Worm (Caenorhabditis elegans) whole organism, L1 larva: Measurements from ENCODE around the gene F20C5.7.

Source experiments
- C04F5.9 ChIP-seq: sonication (generic microtip); optimal IDR thresholded peaks from 2 replicates; lab custom pipeline; 2016; ENCODE audit warnings: missing genetic modification characterization, missing compliant biosample characterization
- C16A3.4 ChIP-seq: fragments of 150-350 bp; optimal IDR thresholded peaks from 2 replicates; lab custom pipeline; 2014; ENCODE audit warnings: missing biosample characterization, missing genetic modification characterization
- aha-1 ChIP-seq: fragments of 150-350 bp; optimal IDR thresholded peaks from 2 replicates; lab custom pipeline; 2014; ENCODE audit warnings: missing biosample characterization, missing genetic modification characterization
- aly-2 ChIP-seq: fragments of 150-350 bp; optimal IDR thresholded peaks from 2 replicates; lab custom pipeline; 2014; ENCODE audit warnings: missing biosample characterization, missing genetic modification characterization
- blmp-1 ChIP-seq: fragments of 150-350 bp; optimal IDR thresholded peaks from 2 replicates; lab custom pipeline; 2014; ENCODE audit warnings: missing biosample characterization, missing genetic modification characterization
- ceh-63 ChIP-seq: fragments of 200-800 bp; sonication (Bioruptor generic); optimal IDR thresholded peaks from 2 replicates; lab custom pipeline; 2018; ENCODE audit warnings: mild to moderate bottlenecking, missing genetic modification characterization, missing compliant biosample characterization
- ceh-8 ChIP-seq: fragments of 200-800 bp; sonication (Bioruptor generic); optimal IDR thresholded peaks from 2 replicates; lab custom pipeline; 2018; ENCODE audit warnings: mild to moderate bottlenecking, missing genetic modification characterization, moderate library complexity, missing compliant biosample characterization
- ceh-82 ChIP-seq, 3 experiments: fragments of 150-350 bp in 1 of 3; sonication (generic microtip) in 2 of 3; optimal IDR thresholded peaks; 2 replicates each; lab custom pipeline; 2014 to 2017; ENCODE audit warnings: missing biosample characterization in 3 of 3, missing genetic modification characterization in 3 of 3
- ces-1 ChIP-seq: fragments of 150-350 bp; optimal IDR thresholded peaks from 2 replicates; lab custom pipeline; 2014; ENCODE audit warnings: missing biosample characterization, missing genetic modification reagents, missing genetic modification characterization
- dpl-1 ChIP-seq, 3 experiments: fragments of 150-350 bp in 2 of 3; sonication (generic microtip) in 1 of 3; optimal IDR thresholded peaks; 2 replicates each; lab custom pipeline; 2014 to 2017; ENCODE audit warnings: missing biosample characterization in 3 of 3, missing genetic modification characterization in 3 of 3, missing genetic modification reagents in 3 of 3
- dsc-1 ChIP-seq: sonication (generic microtip); optimal IDR thresholded peaks from 2 replicates; lab custom pipeline; 2016; ENCODE audit warnings: mild to moderate bottlenecking, missing genetic modification characterization, missing compliant biosample characterization
- efl-1 ChIP-seq, 4 experiments: fragments of 150-350 bp; optimal IDR thresholded peaks in 3 of 4; peaks in 1 of 4; 1 replicate in 1 of 4; 2 replicates in 3 of 4; lab custom pipeline; 2014; ENCODE audit warnings: missing biosample characterization in 2 of 4, missing genetic modification characterization in 2 of 4, missing genetic modification reagents in 2 of 4
- egl-13 ChIP-seq: sonication (generic microtip); optimal IDR thresholded peaks from 2 replicates; lab custom pipeline; 2016; ENCODE audit warnings: missing genotype, missing genetic modification reagents, missing genetic modification characterization, missing compliant biosample characterization
- fkh-10 ChIP-seq: sonication (generic microtip); optimal IDR thresholded peaks from 2 replicates; lab custom pipeline; 2017; ENCODE audit warnings: missing biosample characterization, missing genetic modification reagents, missing genetic modification characterization
- fkh-4 ChIP-seq: sonication (generic microtip); optimal IDR thresholded peaks from 2 replicates; lab custom pipeline; 2016; ENCODE audit warnings: missing compliant biosample characterization, missing genetic modification characterization, borderline replicate concordance
- fkh-8 ChIP-seq: sonication (generic microtip); optimal IDR thresholded peaks from 2 replicates; lab custom pipeline; 2016; ENCODE audit warnings: mild to moderate bottlenecking, missing genetic modification characterization, missing compliant biosample characterization
- fos-1 ChIP-seq: fragments of 150-350 bp; optimal IDR thresholded peaks from 2 replicates; lab custom pipeline; 2014; ENCODE audit warnings: missing biosample characterization, missing genetic modification characterization
- hlh-4 ChIP-seq: sonication (generic microtip); optimal IDR thresholded peaks from 2 replicates; lab custom pipeline; 2016; ENCODE audit warnings: mild to moderate bottlenecking, missing genetic modification characterization, missing compliant biosample characterization
- irx-1 ChIP-seq: sonication (generic microtip); optimal IDR thresholded peaks from 2 replicates; lab custom pipeline; 2016; ENCODE audit warnings: missing genetic modification characterization, missing compliant biosample characterization
- isw-1 ChIP-seq: fragments of 200-800 bp; sonication (Bioruptor generic); IDR thresholded peaks from 2 replicates; pipeline ENCODE4 v1.3.6; 2022; ENCODE audit warnings: missing genetic modification characterization, missing compliant biosample characterization
- lin-14 ChIP-seq: fragments of 200-800 bp; sonication (Bioruptor generic); optimal IDR thresholded peaks from 2 replicates; lab custom pipeline; 2018; ENCODE audit warnings: mild to moderate bottlenecking, missing genetic modification characterization, moderate library complexity, missing compliant biosample characterization
- lin-35 ChIP-seq, 2 experiments: fragments of 150-350 bp; optimal IDR thresholded peaks; 2 replicates each; lab custom pipeline; 2014; ENCODE audit warnings: missing biosample characterization in 2 of 2, missing genetic modification characterization in 2 of 2, missing genetic modification reagents in 2 of 2
- lsy-2 ChIP-seq, 2 experiments: fragments of 150-350 bp; optimal IDR thresholded peaks; 2 replicates each; lab custom pipeline; 2014; ENCODE audit warnings: missing biosample characterization in 2 of 2, missing genetic modification characterization in 2 of 2
- mab-9 ChIP-seq: fragments of 200-800 bp; sonication (Bioruptor generic); IDR thresholded peaks from 2 replicates; pipeline ENCODE4 v1.3.6; 2022; ENCODE audit warnings: missing genetic modification reagents, missing genetic modification characterization, missing compliant biosample characterization
- nhr-28 ChIP-seq: fragments of 150-350 bp; optimal IDR thresholded peaks from 2 replicates; lab custom pipeline; 2014; ENCODE audit warnings: missing biosample characterization, missing genetic modification characterization
- nhr-47 ChIP-seq: sonication (generic microtip); optimal IDR thresholded peaks from 2 replicates; lab custom pipeline; 2016; ENCODE audit warnings: mild to moderate bottlenecking, missing genetic modification characterization, moderate library complexity, missing compliant biosample characterization
- nhr-71 ChIP-seq: sonication (generic microtip); optimal IDR thresholded peaks from 2 replicates; lab custom pipeline; 2016; ENCODE audit warnings: mild to moderate bottlenecking, missing genetic modification characterization, moderate library complexity, missing compliant biosample characterization
- nhr-77 ChIP-seq: fragments of 150-350 bp; optimal IDR thresholded peaks from 2 replicates; lab custom pipeline; 2014; ENCODE audit warnings: missing biosample characterization, missing genetic modification characterization
- nhr-84 ChIP-seq: sonication (generic microtip); optimal IDR thresholded peaks from 2 replicates; lab custom pipeline; 2017; ENCODE audit warnings: missing biosample characterization, missing genetic modification characterization
- pag-3 ChIP-seq: sonication (generic microtip); optimal IDR thresholded peaks from 2 replicates; lab custom pipeline; 2017; ENCODE audit warnings: missing genetic modification characterization, mild to moderate bottlenecking, missing compliant biosample characterization, antibody characterized with exemption, borderline replicate concordance; ENCODE audit not compliant: insufficient read depth
- rnt-1 ChIP-seq: sonication (generic microtip); optimal IDR thresholded peaks from 2 replicates; lab custom pipeline; 2016; ENCODE audit warnings: mild to moderate bottlenecking, missing genetic modification characterization, moderate library complexity, missing compliant biosample characterization
- skn-1 ChIP-seq: fragments of 150-350 bp; optimal IDR thresholded peaks from 2 replicates; lab custom pipeline; 2014; ENCODE audit warnings: missing biosample characterization, missing genetic modification characterization
- sptf-1 ChIP-seq: fragments of 150-350 bp; optimal IDR thresholded peaks from 2 replicates; lab custom pipeline; 2014; ENCODE audit warnings: missing biosample characterization, missing genetic modification characterization
- sup-37 ChIP-seq: fragments of 200-800 bp; sonication (Bioruptor generic); optimal IDR thresholded peaks from 2 replicates; lab custom pipeline; 2018; ENCODE audit warnings: mild to moderate bottlenecking, missing genetic modification characterization, missing compliant biosample characterization
- swsn-7 ChIP-seq: sonication (generic microtip); optimal IDR thresholded peaks from 2 replicates; lab custom pipeline; 2016; ENCODE audit warnings: missing genetic modification characterization, missing compliant biosample characterization
- tbx-2 ChIP-seq: sonication (generic microtip); optimal IDR thresholded peaks from 2 replicates; lab custom pipeline; 2016; ENCODE audit warnings: missing genetic modification characterization, missing compliant biosample characterization
- unc-30 ChIP-seq: sonication (generic microtip); optimal IDR thresholded peaks from 2 replicates; lab custom pipeline; 2017; ENCODE audit warnings: missing biosample characterization, missing genetic modification characterization
- unc-62 ChIP-seq: fragments of 150-350 bp; optimal IDR thresholded peaks from 2 replicates; lab custom pipeline; 2014; ENCODE audit warnings: missing biosample characterization, missing genetic modification reagents, missing genetic modification characterization
- unc-86 ChIP-seq: sonication (generic microtip); optimal IDR thresholded peaks from 2 replicates; lab custom pipeline; 2016; ENCODE audit warnings: missing genetic modification characterization, missing compliant biosample characterization
- unc-98 ChIP-seq: fragments of 200-800 bp; sonication (Bioruptor generic); IDR thresholded peaks from 2 replicates; pipeline ENCODE4 v1.3.6; 2022; ENCODE audit warnings: missing genetic modification characterization, missing compliant biosample characterization
- xbp-1 ChIP-seq: sonication (generic microtip); optimal IDR thresholded peaks from 2 replicates; lab custom pipeline; 2016; ENCODE audit warnings: missing genetic modification characterization, missing compliant biosample characterization
- zag-1 ChIP-seq: fragments of 150-350 bp; optimal IDR thresholded peaks from 2 replicates; lab custom pipeline; 2014; ENCODE audit warnings: missing biosample characterization, missing genetic modification characterization
- zip-4 ChIP-seq: fragments of 200-800 bp; sonication (Bioruptor generic); optimal IDR thresholded peaks from 2 replicates; lab custom pipeline; 2018; ENCODE audit warnings: mild to moderate bottlenecking, missing genetic modification characterization, moderate library complexity, missing compliant biosample characterization

F20C5.7 gene

ce11 chrIV:8778045-8778444 lies 32.6 kb upstream of the F20C5.7 start, which contains the start of gene C33D9.6:
Gene C33D9.6, minus strand, starts transcription at chrIV:8778145.
- TF ChIP-seq unc-98 (no peak), sptf-1 (no peak), nhr-77 (no peak)

- TF ChIP-seq efl-1 (optimal IDR thresholded peaks at IDR 0.05; lab: Kevin White, UChicago) (no peak), efl-1 (GFP tag; optimal IDR thresholded peaks at IDR 0.05 in 1 of 2; lab: Kevin White, UChicago) (peak in 1 of 2 experiments; percentile 26), unc-30 (tag; lab: Kevin White, UChicago) (no peak)
Measured at ce11 chrIV:8772800-8773256, 27.3 kb upstream of the F20C5.7 start, which contains the start of gene F20C5.6. Gene F20C5.6, minus strand, starts transcription at chrIV:8773206.

ce11 chrIV:8769539-8769938 lies 24.0 kb upstream of the F20C5.7 start, which contains the start of gene F20C5.5:
Gene F20C5.5, minus strand, starts transcription at chrIV:8769639.
- TF ChIP-seq irx-1 (tag; lab: Kevin White, UChicago) = no peak
- no peak for TF ChIP-seq C04F5.9 (tag; lab: Kevin White, UChicago)
- TF ChIP-seq ces-1 = no peak
- no peak for TF ChIP-seq nhr-28 (tag; lab: Kevin White, UChicago)
- TF ChIP-seq aha-1 = no peak
- no peak for TF ChIP-seq nhr-84 (tag; lab: Kevin White, UChicago)
- no peak for TF ChIP-seq aly-2
- no peak for TF ChIP-seq ceh-8 (GFP tag; lab: Kevin White, UChicago)

ce11 chrIV:8764567-8764966 lies 19.1 kb upstream of the F20C5.7 start, which contains the start of gene cdc-50.B:
Gene cdc-50.B, plus strand, starts transcription at chrIV:8764867.
- TF ChIP-seq unc-86 (tag; lab: Kevin White, UChicago) (no peak), rnt-1 (tag; lab: Kevin White, UChicago) (no peak), unc-62 (GFP tag; lab: Kevin White, UChicago) (no peak), irx-1 (tag; lab: Kevin White, UChicago) (no peak), blmp-1 (tag; lab: Kevin White, UChicago) (peak; percentile 18)

ce11 chrIV:8762471-8762870 lies 17.0 kb upstream of the F20C5.7 start:
- TF ChIP-seq fkh-4 = peak; percentile 65
- TF ChIP-seq hlh-4 (tag; lab: Kevin White, UChicago) = no peak
- TF ChIP-seq ceh-63 = no peak
- peak; percentile 46 for TF ChIP-seq egl-13 (tag; lab: Kevin White, UChicago)
- TF ChIP-seq fos-1 (tag; lab: Kevin White, UChicago) = peak; percentile 5
- TF ChIP-seq fkh-8 (tag; lab: Kevin White, UChicago) = peak; percentile 47
- TF ChIP-seq fkh-10 (GFP tag; lab: Kevin White, UChicago) = peak; percentile 84
- TF ChIP-seq unc-86 (tag; lab: Kevin White, UChicago) = peak; percentile 49
- peak; percentile 43 to 56 for TF ChIP-seq efl-1 (optimal IDR thresholded peaks at IDR 0.05; lab: Kevin White, UChicago)
- TF ChIP-seq efl-1 (GFP tag; optimal IDR thresholded peaks at IDR 0.05 in 1 of 2; lab: Kevin White, UChicago) = peak in 1 of 2 experiments; percentile 9
- peak; percentile 14 for TF ChIP-seq xbp-1 (tag; lab: Kevin White, UChicago)
- no peak for TF ChIP-seq pag-3 (tag; lab: Kevin White, UChicago)
- peak; percentile 53 for TF ChIP-seq nhr-71 (tag; lab: Kevin White, UChicago)
- peak; percentile 24 for TF ChIP-seq irx-1 (tag; lab: Kevin White, UChicago)
- TF ChIP-seq ceh-82 (tag; optimal IDR thresholded peaks at IDR 0.05; lab: Kevin White, UChicago) = peak; percentile 15 to 66 (median 34)
- peak; percentile 49 for TF ChIP-seq swsn-7 (tag; lab: Kevin White, UChicago)
- no peak for TF ChIP-seq nhr-84 (tag; lab: Kevin White, UChicago)
- peak; percentile 21 to 43 for TF ChIP-seq lsy-2 (tag; optimal IDR thresholded peaks at IDR 0.05; lab: Kevin White, UChicago)
- peak; percentile 48 for TF ChIP-seq zag-1
- peak; percentile 11 for TF ChIP-seq skn-1 (tag; lab: Kevin White, UChicago)
- TF ChIP-seq dsc-1 = peak; percentile 92
- peak; percentile 92 for TF ChIP-seq lin-14 (GFP tag; lab: Kevin White, UChicago)
- TF ChIP-seq sup-37 (GFP tag; lab: Kevin White, UChicago) = no peak
- TF ChIP-seq zip-4 = no peak
- TF ChIP-seq sptf-1 = no peak
- peak; percentile 45 for TF ChIP-seq nhr-47
- no peak for TF ChIP-seq aly-2
- no peak for TF ChIP-seq C16A3.4 (tag; lab: Kevin White, UChicago)
- peak; percentile 35 for TF ChIP-seq isw-1 (GFP tag; lab: Robert Waterston, UW)
- peak in 1 of 2 experiments; percentile 43 for TF ChIP-seq lin-35 (GFP tag; optimal IDR thresholded peaks at IDR 0.05; lab: Kevin White, UChicago)
- no peak for TF ChIP-seq mab-9 (GFP tag; lab: Robert Waterston, UW)
- TF ChIP-seq tbx-2 (tag; lab: Kevin White, UChicago) = peak; percentile 41
- peak in 1 of 3 experiments; percentile 32 for TF ChIP-seq dpl-1 (GFP tag; optimal IDR thresholded peaks at IDR 0.05; lab: Kevin White, UChicago)
